Worm (Caenorhabditis elegans) whole organism, young adult: ENCODE results near the gene B0001.8.
"Not testable (repeated sequence)": the region's sequence is repeated elsewhere in the genome, so short reads cannot be mapped to it uniquely, and the experiment has no call there.

Experiments
- B0035.1 ChIP-seq: sonication (generic microtip); optimal IDR thresholded peaks from 2 replicates; lab custom pipeline; 2016; ENCODE audit warnings: missing genetic modification characterization, mild to moderate bottlenecking, missing compliant biosample characterization, missing genotype, missing genetic modification reagents
- F10E7.11 ChIP-seq: sonication (generic microtip); optimal IDR thresholded peaks from 2 replicates; lab custom pipeline; 2017; ENCODE audit warnings: mild to moderate bottlenecking, missing genetic modification characterization, moderate library complexity, missing compliant biosample characterization
- F52B5.7 ChIP-seq: sonication (generic microtip); optimal IDR thresholded peaks from 2 replicates; lab custom pipeline; 2016; ENCODE audit warnings: mild to moderate bottlenecking, missing genetic modification characterization, missing compliant biosample characterization
- F55B11.4 ChIP-seq: sonication (generic microtip); optimal IDR thresholded peaks from 2 replicates; lab custom pipeline; 2016; ENCODE audit warnings: missing compliant biosample characterization, missing genetic modification characterization, borderline replicate concordance; ENCODE audit not compliant: insufficient read depth
- F57C9.4 ChIP-seq: sonication (generic microtip); optimal IDR thresholded peaks from 2 replicates; lab custom pipeline; 2017; ENCODE audit warnings: mild to moderate bottlenecking, missing genetic modification characterization, missing compliant biosample characterization
- K12H6.12 ChIP-seq: fragments of 200-800 bp; sonication (Bioruptor generic); optimal IDR thresholded peaks from 2 replicates; lab custom pipeline; 2018; ENCODE audit warnings: mild to moderate bottlenecking, missing genetic modification characterization, missing compliant biosample characterization
- atf-7 ChIP-seq: sonication (generic microtip); optimal IDR thresholded peaks from 2 replicates; lab custom pipeline; 2017; ENCODE audit warnings: mild to moderate bottlenecking, missing genetic modification characterization, missing compliant biosample characterization
- attf-3 ChIP-seq: fragments of 200-800 bp; sonication (Bioruptor generic); conservative IDR thresholded peaks from 2 replicates; pipeline ENCODE4 v1.3.6; 2022; ENCODE audit warnings: missing genetic modification reagents, missing genetic modification characterization, missing compliant biosample characterization
- ceh-100 ChIP-seq: fragments of 200-800 bp; sonication (Bioruptor generic); IDR thresholded peaks from 2 replicates; pipeline ENCODE4 v1.3.6; 2022; ENCODE audit warnings: missing genetic modification reagents, missing genetic modification characterization, missing compliant biosample characterization
- ceh-58 ChIP-seq: fragments of 200-800 bp; sonication (Bioruptor generic); IDR thresholded peaks from 2 replicates; pipeline ENCODE4 v1.3.6; 2022; ENCODE audit warnings: missing genetic modification characterization, missing compliant biosample characterization
- dpl-1 ChIP-seq: fragments of 150-350 bp; optimal IDR thresholded peaks from 2 replicates; lab custom pipeline; 2014; ENCODE audit warnings: missing biosample characterization, missing genetic modification reagents, missing genetic modification characterization
- ekl-4 ChIP-seq: fragments of 200-800 bp; sonication (Bioruptor generic); IDR thresholded peaks from 2 replicates; pipeline ENCODE4 v1.3.6; 2022; ENCODE audit warnings: missing genetic modification reagents, missing genetic modification characterization, missing compliant biosample characterization
- ets-4 ChIP-seq: fragments of 200-800 bp; sonication (Bioruptor generic); optimal IDR thresholded peaks from 2 replicates; lab custom pipeline; 2018; ENCODE audit warnings: mild to moderate bottlenecking, missing genetic modification characterization, missing compliant biosample characterization
- fkh-3 ChIP-seq: sonication (generic microtip); optimal IDR thresholded peaks from 2 replicates; lab custom pipeline; 2016; ENCODE audit warnings: mild to moderate bottlenecking, missing genetic modification characterization, missing compliant biosample characterization
- hmg-1.2 ChIP-seq: fragments of 200-800 bp; sonication (Bioruptor generic); IDR thresholded peaks from 2 replicates; pipeline ENCODE4 v1.3.6; 2022; ENCODE audit warnings: missing genetic modification reagents, missing genetic modification characterization, missing compliant biosample characterization
- hmg-20 ChIP-seq: fragments of 200-800 bp; sonication (Bioruptor generic); IDR thresholded peaks from 2 replicates; pipeline ENCODE4 v1.3.6; 2022; ENCODE audit warnings: missing genetic modification reagents, missing genetic modification characterization, missing compliant biosample characterization
- hrde-1 ChIP-seq: sonication (generic microtip); optimal IDR thresholded peaks from 2 replicates; lab custom pipeline; 2016; ENCODE audit warnings: missing genetic modification characterization, mild to moderate bottlenecking, missing compliant biosample characterization, moderate library complexity, missing genotype, missing genetic modification reagents, borderline replicate concordance
- lin-26 ChIP-seq: fragments of 200-800 bp; sonication (Bioruptor generic); IDR thresholded peaks from 2 replicates; pipeline ENCODE4 v1.3.6; 2022; ENCODE audit warnings: missing genetic modification reagents, missing genetic modification characterization, missing compliant biosample characterization
- lin-35 ChIP-seq, 3 experiments: fragments of 150-350 bp in 2 of 3; sonication (generic microtip) in 1 of 3; optimal IDR thresholded peaks; 2 replicates each; lab custom pipeline; 2014 to 2018; ENCODE audit warnings: missing biosample characterization in 3 of 3, missing genetic modification characterization in 3 of 3, missing genetic modification reagents in 3 of 3
- lin-40 ChIP-seq: sonication (generic microtip); optimal IDR thresholded peaks from 2 replicates; lab custom pipeline; 2016; ENCODE audit warnings: missing genetic modification characterization, mild to moderate bottlenecking, missing compliant biosample characterization, missing genotype, missing genetic modification reagents
- lir-1 ChIP-seq: fragments of 200-800 bp; sonication (Bioruptor generic); conservative IDR thresholded peaks from 2 replicates; pipeline ENCODE4 v1.3.6; 2022; ENCODE audit warnings: missing genetic modification reagents, missing genetic modification characterization, missing compliant biosample characterization
- lsy-27 ChIP-seq: sonication (generic microtip); optimal IDR thresholded peaks from 2 replicates; lab custom pipeline; 2017; ENCODE audit warnings: missing genetic modification characterization, mild to moderate bottlenecking, missing compliant biosample characterization, antibody characterized with exemption, missing genotype, borderline replicate concordance; ENCODE audit not compliant: insufficient read depth
- madf-3 ChIP-seq: fragments of 200-800 bp; sonication (Bioruptor generic); IDR thresholded peaks from 2 replicates; pipeline ENCODE4 v1.3.6; 2022; ENCODE audit warnings: missing genetic modification reagents, missing genetic modification characterization, missing compliant biosample characterization
- mel-28 ChIP-seq: sonication (generic microtip); optimal IDR thresholded peaks from 2 replicates; lab custom pipeline; 2016; ENCODE audit warnings: borderline replicate concordance, mild to moderate bottlenecking, missing genetic modification characterization, missing compliant biosample characterization
- pbrm-1 ChIP-seq: fragments of 200-800 bp; sonication (Bioruptor generic); IDR thresholded peaks from 2 replicates; pipeline ENCODE4 v1.3.6; 2022; ENCODE audit warnings: missing genetic modification reagents, missing genetic modification characterization, missing compliant biosample characterization
- sea-2 ChIP-seq: fragments of 200-800 bp; sonication (Bioruptor generic); IDR thresholded peaks from 2 replicates; pipeline ENCODE4 v1.3.6; 2022; ENCODE audit warnings: missing genetic modification characterization, missing compliant biosample characterization
- snpc-3.4 ChIP-seq: sonication (generic microtip); optimal IDR thresholded peaks from 2 replicates; lab custom pipeline; 2017; ENCODE audit warnings: missing genetic modification characterization, mild to moderate bottlenecking, missing compliant biosample characterization, antibody characterized with exemption, moderate library complexity, missing genotype, missing genetic modification reagents
- sptf-2 ChIP-seq: fragments of 200-800 bp; sonication (Bioruptor generic); optimal IDR thresholded peaks from 2 replicates; lab custom pipeline; 2018; ENCODE audit warnings: mild to moderate bottlenecking, missing genetic modification characterization, missing compliant biosample characterization
- tbp1 ChIP-seq: fragments of 200-800 bp; sonication (Bioruptor generic); optimal IDR thresholded peaks from 2 replicates; lab custom pipeline; 2018; ENCODE audit warnings: mild to moderate bottlenecking, missing genetic modification characterization, missing compliant biosample characterization
- tlf-1 ChIP-seq: fragments of 200-800 bp; sonication (Bioruptor generic); optimal IDR thresholded peaks from 2 replicates; lab custom pipeline; 2018; ENCODE audit warnings: mild to moderate bottlenecking, missing genetic modification characterization, missing compliant biosample characterization
- xnd-1 ChIP-seq: sonication (generic microtip); optimal IDR thresholded peaks from 2 replicates; lab custom pipeline; 2016; ENCODE audit warnings: missing genotype, missing genetic modification reagents, missing genetic modification characterization, missing compliant biosample characterization
- zfh-2 ChIP-seq: fragments of 200-800 bp; sonication (Bioruptor generic); conservative IDR thresholded peaks from 2 replicates; pipeline ENCODE4 v1.3.6; 2022; ENCODE audit warnings: missing genetic modification reagents, missing genetic modification characterization, missing compliant biosample characterization
- ztf-25 ChIP-seq: fragments of 200-800 bp; sonication (Bioruptor generic); IDR thresholded peaks from 2 replicates; pipeline ENCODE4 v1.3.6; 2022; ENCODE audit warnings: missing genetic modification reagents, missing genetic modification characterization, missing compliant biosample characterization

B0001.8 gene

DNA sequence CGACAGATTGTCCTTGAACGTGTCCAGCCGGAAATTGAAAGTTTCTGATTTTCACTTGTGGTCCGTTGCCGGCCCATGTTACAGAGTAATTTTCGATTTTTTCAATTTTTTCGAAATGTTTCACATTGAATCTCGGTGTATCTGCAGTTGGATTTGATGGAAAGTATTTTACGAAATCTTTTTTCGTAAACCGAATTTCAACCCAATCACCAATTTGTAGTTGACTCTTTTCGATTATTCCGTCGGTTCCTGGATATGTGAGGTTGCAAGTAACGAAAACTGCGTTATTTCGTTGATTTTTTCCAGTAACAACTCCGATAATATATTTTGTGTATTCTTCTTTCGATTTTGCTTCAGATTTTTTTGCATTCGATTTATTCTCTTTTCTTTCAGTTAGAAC is 8.8 kb upstream of the B0001.8 start:
- TF ChIP-seq F55B11.4 (tag; lab: Kevin White, UChicago) (no peak), F57C9.4 (tag; lab: Kevin White, UChicago) (no peak), zfh-2 (no peak), ekl-4 (no peak), tbp1 (GFP tag; lab: Kevin White, UChicago) (no peak), xnd-1 (tag; lab: Kevin White, UChicago) (no peak), sptf-2 (GFP tag; lab: Kevin White, UChicago) (no peak), pbrm-1 (no peak), F10E7.11 (tag; lab: Kevin White, UChicago) (no peak), tlf-1 (no peak), dpl-1 (no peak)

DNA sequence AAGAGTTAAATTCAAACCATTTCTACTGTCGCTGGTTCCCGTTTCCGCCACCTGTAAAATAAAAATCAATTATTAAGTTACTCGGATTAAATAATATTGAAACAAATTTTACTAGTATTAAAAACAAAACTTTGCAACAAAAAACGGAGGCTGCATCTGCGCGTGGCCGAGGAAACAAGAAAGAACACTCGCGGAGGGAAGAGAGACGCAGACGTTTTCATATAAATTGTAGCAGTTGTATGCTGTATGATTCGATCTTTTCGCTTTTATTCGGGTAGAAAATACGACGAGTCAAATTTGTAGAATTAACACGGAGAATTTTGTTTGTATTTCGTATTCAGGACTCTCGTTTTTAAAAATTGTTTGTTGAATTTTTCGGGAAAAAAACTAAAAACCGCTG is 4.8 kb upstream of the B0001.8 start, which contains the start of gene B0001.3:
Gene B0001.3, minus strand, starts transcription at position 55 of the 400 bp plus-strand sequence.
- TF ChIP-seq lin-35 (GFP tag; optimal IDR thresholded peaks at IDR 0.05; lab: Kevin White, UChicago) (no peak), lin-40 (tag; lab: Kevin White, UChicago) (no peak), ztf-25 (GFP tag; lab: Robert Waterston, UW) (no peak), K12H6.12 (tag; lab: Kevin White, UChicago) (no peak), sea-2 (GFP tag; lab: Robert Waterston, UW) (no peak), mel-28 (no peak), atf-7 (no peak), B0035.1 (tag; lab: Kevin White, UChicago) (no peak), F52B5.7 (no peak), madf-3 (no peak), hmg-20 (GFP tag; lab: Robert Waterston, UW) (no peak), lir-1 (GFP tag; lab: Robert Waterston, UW) (no peak), attf-3 (GFP tag; lab: Robert Waterston, UW) (no peak), ceh-100 (GFP tag; lab: Robert Waterston, UW) (no peak), hrde-1 (tag; lab: Kevin White, UChicago) (no peak), ets-4 (GFP tag; lab: Kevin White, UChicago) (no peak), lin-26 (GFP tag; lab: Robert Waterston, UW) (no peak), fkh-3 (tag; lab: Kevin White, UChicago) (no peak), hmg-1.2 (GFP tag; lab: Robert Waterston, UW) (no peak)

ce11 chrIV:12143231-12143630 is 2.4 kb upstream of the B0001.8 start, which contains the start of gene B0001.5:
TSS of gene B0001.5 (minus strand) at chrIV:12143331.
- no peak for TF ChIP-seq lsy-27 (tag; lab: Kevin White, UChicago)

- TF ChIP-seq ekl-4; snpc-3.4 (tag; lab: Kevin White, UChicago); ceh-58 (GFP tag; lab: Robert Waterston, UW): not testable (repeated sequence)
These were observed 2.8 kb downstream of the B0001.8 start, which contains the start of gene B0001.4 for ce11 chrIV:12138093-12138492. TSS of gene B0001.4 (minus strand) at chrIV:12138193.
